Fruit fly (Drosophila melanogaster) whole organism, embryonic: Measurements from ENCODE around the gene His3.3A.

Experiments
- Asciz ChIP-seq: fragments of 200-800 bp; sonication (Bioruptor generic); optimal IDR thresholded peaks from 2 replicates; lab custom pipeline; 2017; ENCODE audit warnings: missing biosample characterization, mild to moderate bottlenecking, missing genetic modification characterization, missing genetic modification reagents
- Blimp-1 ChIP-seq: fragments of 200-800 bp; sonication (Bioruptor generic); optimal IDR thresholded peaks from 3 replicates; lab custom pipeline; 2018; ENCODE audit warnings: missing biosample characterization, missing genetic modification characterization, mild to moderate bottlenecking, moderate library complexity, missing genetic modification reagents
- CG10267 ChIP-seq: fragments of 200-800 bp; sonication (Bioruptor generic); optimal IDR thresholded peaks from 2 replicates; lab custom pipeline; 2018; ENCODE audit warnings: missing biosample characterization, mild to moderate bottlenecking, missing genetic modification characterization, moderate library complexity
- CG10366 ChIP-seq: fragments of 200-800 bp; sonication (Bioruptor generic); IDR thresholded peaks from 2 replicates; pipeline ENCODE4 v1.3.6; 2022; ENCODE audit warnings: missing biosample characterization, missing genetic modification characterization
- CG10565 ChIP-seq: fragments of 200-800 bp; sonication (Bioruptor generic); optimal IDR thresholded peaks from 3 replicates; lab custom pipeline; 2016; ENCODE audit warnings: missing biosample characterization, mild to moderate bottlenecking, missing genetic modification characterization
- CG10654 ChIP-seq: fragments of 200-800 bp; sonication (Bioruptor generic); optimal IDR thresholded peaks from 2 replicates; lab custom pipeline; 2016; ENCODE audit warnings: missing biosample characterization, missing genetic modification characterization
- CG12219 ChIP-seq: fragments of 200-800 bp; sonication (Bioruptor generic); optimal IDR thresholded peaks from 3 replicates; lab custom pipeline; 2018; ENCODE audit warnings: missing biosample characterization, mild to moderate bottlenecking, missing genetic modification characterization
- CG12769 ChIP-seq: fragments of 200-800 bp; sonication (Bioruptor generic); optimal IDR thresholded peaks from 2 replicates; lab custom pipeline; 2019; ENCODE audit warnings: missing biosample characterization, mild to moderate bottlenecking, missing genetic modification characterization, moderate library complexity
- CG12942 ChIP-seq: fragments of 200-800 bp; sonication (Bioruptor generic); optimal IDR thresholded peaks from 3 replicates; lab custom pipeline; 2016; ENCODE audit warnings: missing biosample characterization, missing genetic modification characterization
- CG13123 ChIP-seq: fragments of 200-800 bp; sonication (Bioruptor generic); optimal IDR thresholded peaks from 2 replicates; lab custom pipeline; 2016; ENCODE audit warnings: missing biosample characterization, missing genetic modification characterization
- CG13775 ChIP-seq: fragments of 200-800 bp; sonication (Bioruptor generic); optimal IDR thresholded peaks from 3 replicates; lab custom pipeline; 2017; ENCODE audit warnings: missing biosample characterization, mild to moderate bottlenecking, missing genetic modification characterization
- CG17385 ChIP-seq: fragments of 200-800 bp; sonication (Bioruptor generic); optimal IDR thresholded peaks from 3 replicates; lab custom pipeline; 2018; ENCODE audit warnings: missing biosample characterization, mild to moderate bottlenecking, missing genetic modification characterization
- CG1792 ChIP-seq: fragments of 200-800 bp; sonication (Bioruptor generic); optimal IDR thresholded peaks from 2 replicates; lab custom pipeline; 2016; ENCODE audit warnings: missing biosample characterization, missing genetic modification characterization
- CG1832 ChIP-seq: fragments of 200-800 bp; sonication (Bioruptor generic); optimal IDR thresholded peaks from 2 replicates; lab custom pipeline; 2017; ENCODE audit warnings: missing biosample characterization, mild to moderate bottlenecking, missing genetic modification characterization, inconsistent platforms
- CG2712 ChIP-seq: fragments of 200-800 bp; optimal IDR thresholded peaks from 3 replicates; lab custom pipeline; 2019; ENCODE audit warnings: missing biosample characterization, mild to moderate bottlenecking, missing genetic modification characterization, moderate library complexity
- CG2889 ChIP-seq: fragments of 200-800 bp; sonication (Bioruptor generic); IDR thresholded peaks from 3 replicates; pipeline ENCODE4 v1.3.6; 2022; ENCODE audit warnings: missing biosample characterization, missing genetic modification characterization
- CG4282 ChIP-seq: fragments of 200-800 bp; sonication (Bioruptor generic); optimal IDR thresholded peaks from 2 replicates; lab custom pipeline; 2016; ENCODE audit warnings: missing biosample characterization, missing genetic modification characterization
- CG43689 ChIP-seq: fragments of 200-800 bp; sonication (Bioruptor generic); IDR thresholded peaks from 2 replicates; pipeline ENCODE4 v1.3.6; 2022; ENCODE audit warnings: missing biosample characterization, missing genetic modification characterization
- CG8089 ChIP-seq: fragments of 200-800 bp; sonication (Bioruptor generic); optimal IDR thresholded peaks from 3 replicates; lab custom pipeline; 2016; ENCODE audit warnings: missing biosample characterization, missing genetic modification characterization
- CG8478 ChIP-seq: fragments of >200 bp; optimal IDR thresholded peaks from 2 replicates; lab custom pipeline; 2018
- CG9437 ChIP-seq: fragments of 200-800 bp; sonication (Bioruptor generic); optimal IDR thresholded peaks from 2 replicates; lab custom pipeline; 2018; ENCODE audit warnings: missing biosample characterization, mild to moderate bottlenecking, missing genetic modification characterization
- CHES-1-like ChIP-seq: fragments of 200-800 bp; sonication (Bioruptor generic); optimal IDR thresholded peaks from 2 replicates; lab custom pipeline; 2016; ENCODE audit warnings: missing biosample characterization, missing genetic modification characterization
- Dref ChIP-seq: fragments of 200-800 bp; sonication (Bioruptor generic); IDR thresholded peaks from 2 replicates; pipeline ENCODE4 v1.3.6; 2022; ENCODE audit warnings: missing biosample characterization, missing genetic modification characterization
- Gsc ChIP-seq: fragments of 200-800 bp; sonication (Bioruptor generic); IDR thresholded peaks from 2 replicates; pipeline ENCODE4 v1.3.6; 2022; ENCODE audit warnings: missing biosample characterization, missing genetic modification characterization
- Gug ChIP-seq: fragments of 200-800 bp; sonication (Bioruptor generic); IDR thresholded peaks from 4 replicates; pipeline ENCODE4 v1.3.6; 2022; ENCODE audit warnings: missing biosample characterization, missing genetic modification characterization
- Hr51 ChIP-seq, 2 experiments: fragments of 200-800 bp; sonication (Bioruptor generic); optimal IDR thresholded peaks; 2 replicates in 1 of 2; 3 replicates in 1 of 2; lab custom pipeline; 2016 to 2018; ENCODE audit warnings: missing biosample characterization in 2 of 2, missing genetic modification characterization in 2 of 2, mild to moderate bottlenecking in 1 of 2, moderate library complexity in 1 of 2
- Lhr ChIP-seq: fragments of 200-800 bp; sonication (Bioruptor generic); optimal IDR thresholded peaks from 3 replicates; lab custom pipeline; 2017; ENCODE audit warnings: mild to moderate bottlenecking, missing biosample characterization, missing genetic modification reagents, missing genetic modification characterization
- Nf-YA ChIP-seq: fragments of 200-800 bp; sonication (Bioruptor generic); IDR thresholded peaks from 2 replicates; pipeline ENCODE4 v1.3.6; 2022; ENCODE audit warnings: missing biosample characterization, missing genetic modification characterization
- Nf-YB ChIP-seq: fragments of 200-800 bp; sonication (Bioruptor generic); optimal IDR thresholded peaks from 3 replicates; lab custom pipeline; 2019; ENCODE audit warnings: missing biosample characterization, mild to moderate bottlenecking, missing genetic modification characterization, moderate library complexity
- Oli ChIP-seq: fragments of 200-800 bp; sonication (Bioruptor generic); optimal IDR thresholded peaks from 2 replicates; lab custom pipeline; 2018; ENCODE audit warnings: missing biosample characterization, mild to moderate bottlenecking, missing genetic modification characterization, moderate library complexity
- Pdp1 ChIP-seq, 2 experiments: fragments of 200-800 bp; sonication (Bioruptor generic); optimal IDR thresholded peaks; 3 replicates each; lab custom pipeline; 2016; ENCODE audit warnings: missing biosample characterization in 2 of 2, missing genetic modification characterization in 2 of 2, mild to moderate bottlenecking in 1 of 2, moderate library complexity in 1 of 2
- Rfx ChIP-seq: fragments of 200-800 bp; sonication (Bioruptor generic); IDR thresholded peaks from 2 replicates; pipeline ENCODE4 v1.3.6; 2022; ENCODE audit warnings: missing biosample characterization, missing genetic modification characterization
- ap ChIP-seq: fragments of 200-800 bp; sonication (Bioruptor generic); IDR thresholded peaks from 2 replicates; pipeline ENCODE4 v1.3.6; 2022; ENCODE audit warnings: missing biosample characterization, missing genetic modification characterization
- dmrt11E ChIP-seq: fragments of 200-800 bp; sonication (Bioruptor generic); optimal IDR thresholded peaks from 3 replicates; lab custom pipeline; 2018; ENCODE audit warnings: missing biosample characterization, mild to moderate bottlenecking, missing genetic modification characterization, moderate library complexity
- ems ChIP-seq: fragments of 200-800 bp; sonication (Bioruptor generic); optimal IDR thresholded peaks from 3 replicates; lab custom pipeline; 2016; ENCODE audit warnings: missing biosample characterization, missing genetic modification characterization
- exex ChIP-seq: fragments of 200-800 bp; sonication (Bioruptor generic); optimal IDR thresholded peaks from 4 replicates; lab custom pipeline; 2018; ENCODE audit warnings: missing biosample characterization, mild to moderate bottlenecking, missing genetic modification characterization, moderate library complexity
- fd64A ChIP-seq: fragments of 200-800 bp; sonication (Bioruptor generic); optimal IDR thresholded peaks from 3 replicates; lab custom pipeline; 2018; ENCODE audit warnings: missing biosample characterization, mild to moderate bottlenecking, missing genetic modification characterization
- ftz-f1 ChIP-seq: fragments of 200-800 bp; sonication (Bioruptor generic); optimal IDR thresholded peaks from 2 replicates; lab custom pipeline; 2016; ENCODE audit warnings: missing biosample characterization, missing genetic modification characterization
- fu2 ChIP-seq: fragments of 200-800 bp; sonication (Bioruptor generic); optimal IDR thresholded peaks from 2 replicates; lab custom pipeline; 2016; ENCODE audit warnings: missing biosample characterization, missing genetic modification characterization
- ind ChIP-seq: fragments of 200-800 bp; sonication (Bioruptor generic); optimal IDR thresholded peaks from 3 replicates; lab custom pipeline; 2016; ENCODE audit warnings: missing biosample characterization, missing genetic modification characterization
- inv ChIP-seq: fragments of 200-800 bp; sonication (Bioruptor generic); IDR thresholded peaks from 2 replicates; pipeline ENCODE4 v1.3.6; 2022; ENCODE audit warnings: missing biosample characterization, missing genetic modification characterization; ENCODE audit not compliant: partially characterized antibody
- mam ChIP-seq: fragments of 200-800 bp; sonication (Bioruptor generic); optimal IDR thresholded peaks from 3 replicates; lab custom pipeline; 2016; ENCODE audit warnings: missing biosample characterization, missing genetic modification characterization
- nmo ChIP-seq: fragments of 200-800 bp; sonication (Bioruptor generic); optimal IDR thresholded peaks from 2 replicates; lab custom pipeline; 2018; ENCODE audit warnings: missing biosample characterization, mild to moderate bottlenecking, missing genetic modification characterization, moderate library complexity
- oc ChIP-seq: fragments of 200-800 bp; sonication (Bioruptor generic); optimal IDR thresholded peaks from 2 replicates; lab custom pipeline; 2018; ENCODE audit warnings: missing biosample characterization, mild to moderate bottlenecking, missing genetic modification characterization, moderate library complexity
- odd ChIP-seq: fragments of 200-800 bp; sonication (Bioruptor generic); optimal IDR thresholded peaks from 2 replicates; lab custom pipeline; 2017; ENCODE audit warnings: missing biosample characterization, mild to moderate bottlenecking, missing genetic modification characterization
- pb ChIP-seq: fragments of 200-800 bp; sonication (Bioruptor generic); optimal IDR thresholded peaks from 3 replicates; lab custom pipeline; 2016; ENCODE audit warnings: missing biosample characterization, missing genetic modification characterization
- slbo ChIP-seq: fragments of 200-800 bp; sonication (Bioruptor generic); IDR thresholded peaks from 2 replicates; pipeline ENCODE4 v1.3.6; 2022; ENCODE audit warnings: missing biosample characterization, missing genetic modification characterization
- tup ChIP-seq: fragments of 200-800 bp; sonication (Bioruptor generic); optimal IDR thresholded peaks from 2 replicates; lab custom pipeline; 2016; ENCODE audit warnings: missing biosample characterization, mild to moderate bottlenecking, missing genetic modification characterization, moderate library complexity
- unpg ChIP-seq: fragments of 200-800 bp; sonication (Bioruptor generic); optimal IDR thresholded peaks from 3 replicates; lab custom pipeline; 2018; ENCODE audit warnings: missing biosample characterization, mild to moderate bottlenecking, missing genetic modification characterization, moderate library complexity

His3.3A gene

DNA sequence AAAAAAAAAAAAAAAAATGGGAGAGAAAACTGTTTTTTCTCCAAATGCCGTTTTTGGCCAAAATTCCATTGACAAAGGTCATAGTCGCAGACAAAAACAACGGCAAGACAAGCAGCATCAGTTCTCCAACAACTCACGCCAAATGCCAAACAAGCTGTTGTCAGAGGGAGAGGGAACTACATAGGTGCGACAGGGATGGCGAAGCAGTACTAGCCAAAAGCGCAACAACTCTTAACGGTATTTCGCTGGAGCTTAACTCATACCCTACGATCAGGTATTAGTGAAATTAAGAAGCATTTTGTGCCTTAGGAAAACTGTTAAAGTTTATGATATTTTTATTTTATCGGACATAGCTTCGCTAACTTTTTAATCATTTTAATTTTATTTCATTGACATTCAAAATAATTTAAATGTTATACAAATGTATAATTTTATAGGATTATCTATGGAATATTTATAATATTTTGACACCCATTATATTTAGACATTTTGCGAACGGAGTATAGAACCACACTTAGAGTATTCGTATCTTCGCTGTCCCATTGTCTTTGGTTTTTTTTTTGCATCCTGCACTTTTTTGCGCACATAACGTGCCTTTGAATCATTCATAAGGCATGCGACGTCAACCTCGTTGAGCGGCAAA is 25.5 kb downstream of the His3.3A start (continued):
- TF ChIP-seq CG12219 (GFP tag; lab: Kevin White, UChicago): no peak
- TF ChIP-seq fu2 (GFP tag; lab: Kevin White, UChicago): no peak
- TF ChIP-seq oc (tag; lab: Kevin White, UChicago): peak; percentile 39
- TF ChIP-seq Nf-YB: no peak
- peak in 1 of 2 experiments; percentile 63 for TF ChIP-seq Hr51 (GFP tag; optimal IDR thresholded peaks at IDR 0.05; lab: Kevin White, UChicago)
- TF ChIP-seq CG8478 (lab: Kevin White, UChicago): no peak
- no peak for TF ChIP-seq Nf-YA (GFP tag; lab: Robert Waterston, UW)
- no peak for TF ChIP-seq CG12769
- peak; percentile 2 for TF ChIP-seq unpg (GFP tag; lab: Kevin White, UChicago)
- TF ChIP-seq inv (GFP tag; lab: Robert Waterston, UW): no peak
- TF ChIP-seq CG17385 (GFP tag; lab: Kevin White, UChicago): no peak
- TF ChIP-seq CG2712: peak; percentile 14
- no peak for TF ChIP-seq exex (tag; lab: Kevin White, UChicago)
- TF ChIP-seq CG9437 (GFP tag; lab: Kevin White, UChicago): no peak
- no peak for TF ChIP-seq CG12942 (GFP tag; lab: Kevin White, UChicago)
- TF ChIP-seq ind (GFP tag; lab: Kevin White, UChicago): peak; percentile 10
- no peak for TF ChIP-seq pb

DNA sequence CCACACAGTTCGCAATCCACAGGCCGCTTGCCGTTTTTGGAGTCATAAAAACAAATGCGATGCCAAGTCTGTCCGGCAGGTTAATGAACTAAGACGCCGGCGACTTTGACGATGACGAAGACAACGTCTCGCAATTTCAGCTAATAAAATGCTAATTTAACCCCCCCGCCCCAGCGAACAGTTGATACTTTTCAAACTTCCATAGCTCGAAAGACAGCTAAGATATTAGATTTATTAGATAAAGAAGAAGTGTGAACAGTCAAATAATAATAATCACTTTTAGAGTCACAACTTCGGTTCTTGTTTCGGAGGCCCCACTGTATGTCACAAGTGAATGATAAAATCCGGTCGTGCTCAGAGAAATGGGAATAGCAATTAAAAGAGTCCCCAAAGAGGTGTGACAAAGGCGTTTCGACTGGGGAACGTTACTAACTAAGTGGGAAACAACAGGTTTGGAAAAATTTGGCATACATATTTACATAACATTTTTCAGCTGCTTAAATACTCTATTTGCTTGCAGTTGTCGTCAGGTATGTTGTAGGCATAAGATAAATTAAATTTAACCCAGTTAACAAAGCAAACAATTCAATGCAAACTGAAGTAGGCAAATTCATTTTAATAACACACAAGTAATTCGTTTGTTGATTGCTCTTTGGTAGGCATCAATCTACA is 29.9 kb downstream of the His3.3A start:
- TF ChIP-seq ap (GFP tag; lab: Robert Waterston, UW): peak; percentile 17; the same call in 1 of the 2 replicates
- no peak for TF ChIP-seq CG2889
- TF ChIP-seq CG1792 (GFP tag; lab: Kevin White, UChicago): no peak
- TF ChIP-seq nmo: no peak
- no peak for TF ChIP-seq Oli
- no peak for TF ChIP-seq Gsc
- TF ChIP-seq Gug: no peak
- TF ChIP-seq fd64A (GFP tag; lab: Kevin White, UChicago): no peak
- TF ChIP-seq Lhr (GFP tag; lab: Kevin White, UChicago): no peak
- no peak for TF ChIP-seq ftz-f1 (GFP tag; lab: Kevin White, UChicago)
- no peak for TF ChIP-seq CG10565 (GFP tag; lab: Kevin White, UChicago)
- no peak for TF ChIP-seq CG10267 (tag; lab: Kevin White, UChicago)
- no peak for TF ChIP-seq CG1832
- TF ChIP-seq Asciz (GFP tag; lab: Kevin White, UChicago): no peak
- TF ChIP-seq CG2712: no peak
- no peak for TF ChIP-seq mam (GFP tag; lab: Kevin White, UChicago)
- peak; percentile 20 for TF ChIP-seq CHES-1-like (GFP tag; lab: Kevin White, UChicago)
- 0 out of 2 replicates have a peak, but pooled peaks have one; percentile 34 for TF ChIP-seq Rfx (GFP tag; lab: Robert Waterston, UW)
- TF ChIP-seq CG4282: no peak
- TF ChIP-seq dmrt11E (tag; lab: Kevin White, UChicago): no peak
- no peak for TF ChIP-seq slbo
- no peak for TF ChIP-seq Pdp1 (GFP tag; optimal IDR thresholded peaks at IDR 0.05; lab: Kevin White, UChicago)
- TF ChIP-seq CG10654: no peak
- no peak for TF ChIP-seq Dref (GFP tag; lab: Robert Waterston, UW)
- no peak for TF ChIP-seq Blimp-1 (GFP tag; lab: Kevin White, UChicago)
- no peak for TF ChIP-seq CG13775 (GFP tag; lab: Kevin White, UChicago)
- TF ChIP-seq CG43689 (GFP tag; lab: Robert Waterston, UW): no peak
- TF ChIP-seq tup (GFP tag; lab: Kevin White, UChicago): no peak
- TF ChIP-seq CG8089 (GFP tag; lab: Kevin White, UChicago): no peak
- no peak for TF ChIP-seq odd (GFP tag; lab: Kevin White, UChicago)
- no peak for TF ChIP-seq ems
- TF ChIP-seq CG10366: no peak
- TF ChIP-seq CG13123 (GFP tag; lab: Kevin White, UChicago): no peak
